Worm (Caenorhabditis elegans): ENCODE data around the gene Y43C5A.3.

Y43C5A.3 gene

DNA sequence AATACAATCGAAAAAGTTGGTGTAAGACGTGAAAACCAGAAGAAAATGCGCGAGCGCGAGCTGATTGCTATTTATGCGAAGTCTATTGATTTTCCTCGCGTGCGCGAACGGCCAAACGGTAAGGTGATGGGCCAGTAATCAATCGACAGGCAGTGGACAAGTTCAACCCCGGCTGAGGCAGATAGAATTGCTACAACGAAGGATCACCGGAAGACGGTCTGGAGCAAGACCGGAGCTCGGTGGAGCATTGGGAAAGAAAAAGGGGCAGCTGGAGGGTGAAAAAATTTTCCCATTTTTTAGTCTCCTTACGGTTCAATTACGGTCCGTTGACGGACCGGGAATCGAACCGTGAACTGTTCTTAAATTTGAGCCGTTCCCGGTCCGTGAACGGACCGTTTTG, 49.5 kb downstream of the Y43C5A.3 start:
- TF ChIP-seq tab-1 (GFP tag; IDR thresholded peaks at IDR 0.05), result 0 out of 2 replicates have a peak, but pooled peaks have one; percentile 52

Data from whole organism, midembryonic.